Fruit fly (Drosophila melanogaster): ENCODE measurements around the gene CG11581.

CG11581 gene

dm6 chrX:14176623-14177022 lies at the start of gene CG11581:
Gene CG11581, plus strand, starts transcription at chrX:14176923.
- TF ChIP-seq Hnf4 (GFP tag; optimal IDR thresholded peaks at IDR 0.05) (no peak), Rel (GFP tag; optimal IDR thresholded peaks at IDR 0.05) (no peak), Rel (tag; optimal IDR thresholded peaks at IDR 0.05) (no peak), lola (GFP tag; optimal IDR thresholded peaks at IDR 0.05) (no peak), fru (GFP tag; optimal IDR thresholded peaks at IDR 0.05) (no peak), brk (GFP tag; optimal IDR thresholded peaks at IDR 0.05) (no peak), tai (GFP tag; optimal IDR thresholded peaks at IDR 0.05) (no peak), Hr78 (GFP tag; optimal IDR thresholded peaks at IDR 0.05) (no peak), Mio (GFP tag; optimal IDR thresholded peaks at IDR 0.05) (no peak), dsf (GFP tag; optimal IDR thresholded peaks at IDR 0.05; ENCODE audit: borderline replicate concordance) (no peak), Sp1 (GFP tag; optimal IDR thresholded peaks at IDR 0.05) (no peak), woc (GFP tag; optimal IDR thresholded peaks at IDR 0.05) (no peak), Vsx2 (GFP tag; optimal IDR thresholded peaks at IDR 0.05; ENCODE audit: partially characterized antibody) (no peak), HLH106 (tag; optimal IDR thresholded peaks at IDR 0.05) (no peak), rgr (GFP tag; optimal IDR thresholded peaks at IDR 0.05) (no peak), dmrt93B (GFP tag; optimal IDR thresholded peaks at IDR 0.05) (no peak), br (GFP tag; optimal IDR thresholded peaks at IDR 0.05) (no peak), GATAd (GFP tag; optimal IDR thresholded peaks at IDR 0.05) (no peak)

- no peak for TF ChIP-seq usp (GFP tag; optimal IDR thresholded peaks at IDR 0.05)
- no peak for TF ChIP-seq CG9705 (GFP tag; optimal IDR thresholded peaks at IDR 0.05)
- TF ChIP-seq Rel (GFP tag; optimal IDR thresholded peaks at IDR 0.05): no peak
- TF ChIP-seq Rel (tag; optimal IDR thresholded peaks at IDR 0.05): no peak
- TF ChIP-seq Vsx2 (GFP tag; optimal IDR thresholded peaks at IDR 0.05; ENCODE audit: partially characterized antibody): no peak
- no peak for TF ChIP-seq Abd-B (GFP tag; optimal IDR thresholded peaks at IDR 0.05)
- no peak for TF ChIP-seq CG32264 (GFP tag; optimal IDR thresholded peaks at IDR 0.05)
- no peak for TF ChIP-seq dsf (GFP tag; optimal IDR thresholded peaks at IDR 0.05; ENCODE audit: borderline replicate concordance)
- TF ChIP-seq sv (GFP tag; optimal IDR thresholded peaks at IDR 0.05): no peak
- TF ChIP-seq dmrt93B (GFP tag; optimal IDR thresholded peaks at IDR 0.05): peak; percentile 34
- peak; percentile 12 for TF ChIP-seq Hnf4 (GFP tag; optimal IDR thresholded peaks at IDR 0.05)
- no peak for TF ChIP-seq N (GFP tag; optimal IDR thresholded peaks at IDR 0.05)
- TF ChIP-seq dl (GFP tag; optimal IDR thresholded peaks at IDR 0.05; ENCODE audit: insufficient read depth in 1 of 2, partially characterized antibody in 2 of 2): no peak
- TF ChIP-seq ey (GFP tag; optimal IDR thresholded peaks at IDR 0.05): peak; percentile 58
- no peak for TF ChIP-seq Jra (GFP tag; optimal IDR thresholded peaks at IDR 0.05)
- TF ChIP-seq sage (GFP tag; optimal IDR thresholded peaks at IDR 0.05): no peak
- TF ChIP-seq Sp1 (GFP tag; optimal IDR thresholded peaks at IDR 0.05): peak; percentile 34
- peak; percentile 52 for TF ChIP-seq fru (GFP tag; optimal IDR thresholded peaks at IDR 0.05)
- peak; percentile 52 for TF ChIP-seq woc (GFP tag; optimal IDR thresholded peaks at IDR 0.05)
- peak; percentile 52 for TF ChIP-seq HLH106 (tag; optimal IDR thresholded peaks at IDR 0.05)
- TF ChIP-seq GATAd (GFP tag; optimal IDR thresholded peaks at IDR 0.05): no peak
- TF ChIP-seq rgr (GFP tag; optimal IDR thresholded peaks at IDR 0.05): peak; percentile 30
- TF ChIP-seq tai (GFP tag; optimal IDR thresholded peaks at IDR 0.05): no peak
- TF ChIP-seq CrebA (GFP tag; optimal IDR thresholded peaks at IDR 0.05; ENCODE audit: borderline replicate concordance): no peak
- peak; percentile 39 for TF ChIP-seq OdsH (GFP tag; optimal IDR thresholded peaks at IDR 0.05)
- peak; percentile 58 for TF ChIP-seq br (GFP tag; optimal IDR thresholded peaks at IDR 0.05)
- TF ChIP-seq Myc (optimal IDR thresholded peaks at IDR 0.05): no peak
- TF ChIP-seq Hr83 (GFP tag; optimal IDR thresholded peaks at IDR 0.05; ENCODE audit: poor library complexity, severe bottlenecking): no peak
- TF ChIP-seq pan (optimal IDR thresholded peaks at IDR 0.05): no peak
- no peak for TF ChIP-seq jim (GFP tag; optimal IDR thresholded peaks at IDR 0.05)
- no peak for TF ChIP-seq Mio (GFP tag; optimal IDR thresholded peaks at IDR 0.05)
- peak; percentile 69 for TF ChIP-seq h (GFP tag; optimal IDR thresholded peaks at IDR 0.05)
- no peak for TF ChIP-seq Dif (GFP tag; optimal IDR thresholded peaks at IDR 0.05; ENCODE audit: partially characterized antibody)
- TF ChIP-seq foxo (GFP tag; optimal IDR thresholded peaks at IDR 0.05): peak in 1 of 2 experiments; percentile 59
- TF ChIP-seq lola (GFP tag; optimal IDR thresholded peaks at IDR 0.05): no peak
- no peak for TF ChIP-seq Dfd (GFP tag; optimal IDR thresholded peaks at IDR 0.05)
- no peak for TF ChIP-seq Hr78 (GFP tag; optimal IDR thresholded peaks at IDR 0.05)
- no peak for TF ChIP-seq brk (GFP tag; optimal IDR thresholded peaks at IDR 0.05)
- TF ChIP-seq psq (GFP tag; optimal IDR thresholded peaks at IDR 0.05): peak; percentile 39
Measured at dm6 chrX:14133936-14134335, 42.8 kb upstream of the CG11581 start.
